Fruit fly (Drosophila melanogaster): ENCODE data around the gene CG2652.

- no peak for TF ChIP-seq pan (optimal IDR thresholded peaks at IDR 0.05)
- no peak for TF ChIP-seq psq (optimal IDR thresholded peaks at IDR 0.05)
- no peak for TF ChIP-seq usp (GFP tag; optimal IDR thresholded peaks at IDR 0.05)
- no peak for TF ChIP-seq EcR (GFP tag; optimal IDR thresholded peaks at IDR 0.05)
Observed at dm6 chrX:2684442-2684841, 1.7 kb upstream of the CG2652 start.
